Worm (Caenorhabditis elegans) whole organism, mixed stage, embryonic: ENCODE results near the gene srlf-22.

Experiments used
- M03D4.4 ChIP-seq: sonication (generic microtip); optimal IDR thresholded peaks from 2 replicates; lab custom pipeline; 2017; ENCODE audit warnings: mild to moderate bottlenecking, missing genetic modification characterization, missing compliant biosample characterization
- bed-3 ChIP-seq: fragments of 200-800 bp; sonication (Bioruptor generic); optimal IDR thresholded peaks from 3 replicates; lab custom pipeline; 2018; ENCODE audit warnings: mild to moderate bottlenecking, missing genetic modification characterization, moderate library complexity, missing compliant biosample characterization
- blmp-1 ChIP-seq: fragments of 150-350 bp; optimal IDR thresholded peaks from 2 replicates; lab custom pipeline; 2014; ENCODE audit warnings: missing biosample characterization, missing genetic modification characterization
- ceh-39 ChIP-seq: fragments of 150-350 bp; optimal IDR thresholded peaks from 2 replicates; lab custom pipeline; 2014; ENCODE audit warnings: missing biosample characterization, missing genetic modification characterization
- ceh-43 ChIP-seq: fragments of 200-800 bp; sonication (Bioruptor generic); optimal IDR thresholded peaks from 2 replicates; lab custom pipeline; 2018; ENCODE audit warnings: mild to moderate bottlenecking, missing genetic modification characterization, moderate library complexity, missing compliant biosample characterization
- ceh-83 ChIP-seq: fragments of 200-800 bp; sonication (Bioruptor generic); optimal IDR thresholded peaks from 2 replicates; lab custom pipeline; 2018; ENCODE audit warnings: mild to moderate bottlenecking, missing genetic modification characterization, missing compliant biosample characterization
- ces-1 ChIP-seq: fragments of 150-350 bp; optimal IDR thresholded peaks from 2 replicates; lab custom pipeline; 2014; ENCODE audit warnings: missing biosample characterization, missing genetic modification reagents, missing genetic modification characterization
- cnd-1 ChIP-seq: fragments of 200-800 bp; sonication (Bioruptor generic); optimal IDR thresholded peaks from 2 replicates; lab custom pipeline; 2018; ENCODE audit warnings: mild to moderate bottlenecking, missing genetic modification characterization, missing compliant biosample characterization
- drap-1 ChIP-seq: fragments of 200-800 bp; sonication (Bioruptor generic); optimal IDR thresholded peaks from 3 replicates; lab custom pipeline; 2018; ENCODE audit warnings: mild to moderate bottlenecking, missing genetic modification characterization, missing compliant biosample characterization
- elt-1 ChIP-seq: sonication (generic microtip); optimal IDR thresholded peaks from 2 replicates; lab custom pipeline; 2017; ENCODE audit warnings: missing genetic modification characterization, mild to moderate bottlenecking, missing compliant biosample characterization, antibody characterized with exemption, moderate library complexity, borderline replicate concordance; ENCODE audit not compliant: insufficient read depth
- elt-3 ChIP-seq: fragments of 150-350 bp; optimal IDR thresholded peaks from 2 replicates; lab custom pipeline; 2014; ENCODE audit warnings: missing biosample characterization, missing genetic modification characterization
- flh-1 ChIP-seq: fragments of 200-800 bp; sonication (Bioruptor generic); optimal IDR thresholded peaks from 2 replicates; lab custom pipeline; 2018; ENCODE audit warnings: mild to moderate bottlenecking, missing genetic modification characterization, moderate library complexity, missing compliant biosample characterization
- ham-2 ChIP-seq: fragments of 200-800 bp; sonication (Bioruptor generic); optimal IDR thresholded peaks from 2 replicates; lab custom pipeline; 2018; ENCODE audit warnings: mild to moderate bottlenecking, missing genetic modification characterization, missing compliant biosample characterization
- hlh-1 ChIP-seq: fragments of 150-350 bp; optimal IDR thresholded peaks from 2 replicates; lab custom pipeline; 2014; ENCODE audit warnings: missing biosample characterization, missing genetic modification reagents, missing genetic modification characterization
- lin-13 ChIP-seq: fragments of 150-350 bp; optimal IDR thresholded peaks from 2 replicates; lab custom pipeline; 2014; ENCODE audit warnings: missing biosample characterization, missing genetic modification characterization
- lin-32 ChIP-seq: fragments of 200-800 bp; sonication (Bioruptor generic); optimal IDR thresholded peaks from 2 replicates; lab custom pipeline; 2018; ENCODE audit warnings: mild to moderate bottlenecking, missing genetic modification characterization, missing compliant biosample characterization
- lsy-2 ChIP-seq: fragments of 150-350 bp; optimal IDR thresholded peaks from 2 replicates; lab custom pipeline; 2014; ENCODE audit warnings: missing biosample characterization, missing genetic modification characterization
- mab-5 ChIP-seq: fragments of 150-350 bp; optimal IDR thresholded peaks from 2 replicates; lab custom pipeline; 2014; ENCODE audit warnings: missing biosample characterization, missing genetic modification characterization
- mep-1 ChIP-seq: fragments of 150-350 bp; optimal IDR thresholded peaks from 2 replicates; lab custom pipeline; 2017; ENCODE audit warnings: missing biosample characterization, missing genetic modification reagents, missing genetic modification characterization, inconsistent platforms
- mls-2 ChIP-seq: sonication (generic microtip); optimal IDR thresholded peaks from 2 replicates; lab custom pipeline; 2016; ENCODE audit warnings: mild to moderate bottlenecking, missing genetic modification characterization, moderate library complexity, missing compliant biosample characterization
- nhr-12 ChIP-seq: fragments of 150-350 bp; optimal IDR thresholded peaks from 2 replicates; lab custom pipeline; 2014; ENCODE audit warnings: missing biosample characterization, missing genetic modification characterization
- nhr-2 ChIP-seq: fragments of 150-350 bp; optimal IDR thresholded peaks from 2 replicates; lab custom pipeline; 2014; ENCODE audit warnings: missing biosample characterization, missing genetic modification characterization
- nhr-237 ChIP-seq: fragments of 150-350 bp; optimal IDR thresholded peaks from 2 replicates; lab custom pipeline; 2014; ENCODE audit warnings: missing biosample characterization, missing genetic modification characterization
- nhr-28 ChIP-seq: fragments of 150-350 bp; optimal IDR thresholded peaks from 2 replicates; lab custom pipeline; 2014; ENCODE audit warnings: missing biosample characterization, missing genetic modification characterization
- nhr-76 ChIP-seq: sonication (generic microtip); optimal IDR thresholded peaks from 2 replicates; lab custom pipeline; 2017; ENCODE audit warnings: missing biosample characterization, missing genetic modification characterization
- pha-4 ChIP-seq: fragments of 150-350 bp; optimal IDR thresholded peaks from 2 replicates; lab custom pipeline; 2018; ENCODE audit warnings: missing biosample characterization, missing genetic modification reagents, missing genetic modification characterization
- sem-2 ChIP-seq: fragments of 200-800 bp; sonication (Bioruptor generic); optimal IDR thresholded peaks from 2 replicates; lab custom pipeline; 2018; ENCODE audit warnings: mild to moderate bottlenecking, missing genetic modification characterization, missing compliant biosample characterization
- snpc-4 ChIP-seq: fragments of 150-350 bp; optimal IDR thresholded peaks from 2 replicates; lab custom pipeline; 2014; ENCODE audit warnings: missing biosample characterization, missing genetic modification characterization
- sptf-1 ChIP-seq: sonication (generic microtip); optimal IDR thresholded peaks from 2 replicates; lab custom pipeline; 2017; ENCODE audit warnings: mild to moderate bottlenecking, missing genetic modification characterization, moderate library complexity, missing compliant biosample characterization
- tbx-8 ChIP-seq: fragments of 200-800 bp; sonication (Bioruptor generic); optimal IDR thresholded peaks from 2 replicates; lab custom pipeline; 2018; ENCODE audit warnings: mild to moderate bottlenecking, missing genetic modification characterization, moderate library complexity, missing compliant biosample characterization
- unc-120 ChIP-seq: sonication (generic microtip); optimal IDR thresholded peaks from 2 replicates; lab custom pipeline; 2017; ENCODE audit warnings: missing genetic modification characterization, missing compliant biosample characterization; ENCODE audit not compliant: poor library complexity, severe bottlenecking
- unc-39 ChIP-seq: fragments of 150-350 bp; optimal IDR thresholded peaks from 2 replicates; lab custom pipeline; 2014; ENCODE audit warnings: missing biosample characterization, missing genetic modification characterization
- unc-62 ChIP-seq: fragments of 150-350 bp; optimal IDR thresholded peaks from 2 replicates; lab custom pipeline; 2014; ENCODE audit warnings: missing biosample characterization, missing genetic modification reagents, missing genetic modification characterization
- zip-8 ChIP-seq: fragments of 150-350 bp; optimal IDR thresholded peaks from 2 replicates; lab custom pipeline; 2014; ENCODE audit warnings: missing biosample characterization, missing genetic modification characterization
- ztf-11 ChIP-seq: fragments of 150-350 bp; optimal IDR thresholded peaks from 2 replicates; lab custom pipeline; 2014; ENCODE audit warnings: missing biosample characterization, missing genetic modification characterization

The srlf-22 gene

DNA sequence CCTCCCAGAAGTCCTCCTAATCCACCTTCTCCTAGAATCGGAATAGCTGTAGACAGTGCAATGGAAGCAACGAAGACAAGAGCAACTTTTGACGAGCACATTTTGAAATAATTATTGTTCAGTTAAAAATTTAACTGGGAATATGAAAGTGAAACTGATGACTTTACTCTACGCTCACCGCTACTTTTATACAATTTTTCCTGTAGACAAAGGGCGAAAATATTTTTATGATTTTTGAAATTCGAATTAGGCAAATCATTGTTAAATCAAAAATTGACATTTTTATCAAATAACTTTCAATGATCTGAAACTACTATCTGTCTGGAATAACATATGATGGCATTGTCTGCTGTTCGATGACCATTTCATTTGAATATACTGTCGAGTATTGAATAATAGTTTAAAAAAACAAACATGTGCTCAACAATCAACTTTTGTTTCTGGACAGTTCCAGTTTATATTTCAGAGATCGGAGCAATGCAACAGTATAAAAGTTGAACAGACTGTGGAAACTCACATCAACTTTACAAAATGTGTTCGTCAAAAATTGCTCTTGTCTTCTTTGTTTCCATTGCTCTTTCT, 2.6 kb downstream of the srlf-22 start, which contains the start of the genes srlf-23 and srlf-20:
Gene srlf-23, minus strand, starts transcription at position 101 of the 582 bp plus-strand sequence.
Gene srlf-20, plus strand, starts transcription at position 532 of the 582 bp plus-strand sequence.
- TF ChIP-seq unc-62 (GFP tag; lab: Kevin White, UChicago) (no peak), unc-39 (tag; lab: Kevin White, UChicago) (no peak), mls-2 (tag; lab: Kevin White, UChicago) (no peak), hlh-1 (tag; lab: Kevin White, UChicago) (no peak), lin-32 (GFP tag; lab: Kevin White, UChicago) (no peak), M03D4.4 (no peak), mab-5 (tag; lab: Kevin White, UChicago) (no peak), bed-3 (GFP tag; lab: Kevin White, UChicago) (no peak), sptf-1 (tag; lab: Kevin White, UChicago) (no peak), drap-1 (GFP tag; lab: Kevin White, UChicago) (no peak), ztf-11 (tag; lab: Kevin White, UChicago) (no peak), lin-13 (tag; lab: Kevin White, UChicago) (no peak), nhr-237 (tag; lab: Kevin White, UChicago) (no peak)

- TF ChIP-seq ceh-83 (GFP tag; lab: Kevin White, UChicago) (no peak), M03D4.4 (no peak), nhr-237 (tag; lab: Kevin White, UChicago) (no peak), nhr-76 (no peak), mab-5 (tag; lab: Kevin White, UChicago) (no peak), ztf-11 (tag; lab: Kevin White, UChicago) (no peak), sem-2 (GFP tag; lab: Kevin White, UChicago) (no peak), drap-1 (GFP tag; lab: Kevin White, UChicago) (no peak), unc-120 (tag; lab: Kevin White, UChicago) (no peak), unc-39 (tag; lab: Kevin White, UChicago) (no peak), lin-32 (GFP tag; lab: Kevin White, UChicago) (no peak), elt-1 (no peak), ceh-39 (tag; lab: Kevin White, UChicago) (no peak)
Observed at ce11 chrV:899087-899486, 8.2 kb downstream of the srlf-22 start, which contains the start of gene nas-32. TSS of gene nas-32 (minus strand) at chrV:899187.

ce11 chrV:903460-903859, 12.5 kb downstream of the srlf-22 start, which contains the start of gene fmo-5:
TSS of gene fmo-5 (minus strand) at chrV:903665.
- TF ChIP-seq nhr-2 (tag; lab: Kevin White, UChicago) (no peak), zip-8 (tag; lab: Kevin White, UChicago) (no peak), M03D4.4 (no peak), snpc-4 (no peak)
- TF ChIP-seq, all 35 proteins: peak for 0

ce11 chrV:904232-904983, 13.5 kb downstream of the srlf-22 start, which contains the start of gene trm-2A:
TSS of gene trm-2A (plus strand) at chrV:904963.
- TF ChIP-seq zip-8 (tag; lab: Kevin White, UChicago) (no peak), flh-1 (GFP tag; lab: Kevin White, UChicago) (no peak), unc-62 (GFP tag; lab: Kevin White, UChicago) (no peak), snpc-4 (no peak), ceh-39 (tag; lab: Kevin White, UChicago) (peak; percentile 38), unc-120 (tag; lab: Kevin White, UChicago) (peak; percentile 4), pha-4 (tag; lab: Kevin White, UChicago) (peak; percentile 63), hlh-1 (tag; lab: Kevin White, UChicago) (peak; percentile 17), cnd-1 (tag; lab: Kevin White, UChicago) (no peak), elt-1 (no peak), mab-5 (tag; lab: Kevin White, UChicago) (no peak), drap-1 (GFP tag; lab: Kevin White, UChicago) (no peak), nhr-12 (tag; lab: Kevin White, UChicago) (no peak), bed-3 (GFP tag; lab: Kevin White, UChicago) (no peak), sptf-1 (tag; lab: Kevin White, UChicago) (no peak), nhr-76 (no peak), lsy-2 (tag; lab: Kevin White, UChicago) (peak; percentile 51), lin-32 (GFP tag; lab: Kevin White, UChicago) (no peak), unc-39 (tag; lab: Kevin White, UChicago) (no peak), sem-2 (GFP tag; lab: Kevin White, UChicago) (no peak), elt-3 (tag; lab: Kevin White, UChicago) (no peak), tbx-8 (GFP tag; lab: Kevin White, UChicago) (no peak), blmp-1 (tag; lab: Kevin White, UChicago) (no peak), nhr-28 (tag; lab: Kevin White, UChicago) (no peak), lin-13 (tag; lab: Kevin White, UChicago) (peak; percentile 59), mls-2 (tag; lab: Kevin White, UChicago) (no peak), nhr-237 (tag; lab: Kevin White, UChicago) (peak; percentile 37), M03D4.4 (no peak), mep-1 (tag; lab: Kevin White, UChicago) (peak; percentile 81), ces-1 (GFP tag; lab: Kevin White, UChicago) (peak; percentile 50), ham-2 (GFP tag; lab: Kevin White, UChicago) (no peak), ceh-43 (GFP tag; lab: Kevin White, UChicago) (no peak), ceh-83 (GFP tag; lab: Kevin White, UChicago) (no peak), ztf-11 (tag; lab: Kevin White, UChicago) (no peak), nhr-2 (tag; lab: Kevin White, UChicago) (no peak)
- TF ChIP-seq, all 35 proteins: peak for 9
